Worm (Caenorhabditis elegans) whole organism, L2 larva: Measurements from ENCODE around the gene rfth-1.
A peak's percentile ranks its signal among the peaks of the same experiment; 100 is the strongest.

ENCODE experiments used
- C34F6.9 ChIP-seq: fragments of 150-350 bp; optimal IDR thresholded peaks from 2 replicates; lab custom pipeline; 2014; ENCODE audit warnings: missing biosample characterization, missing genetic modification characterization
- F13H6.1 ChIP-seq: sonication (generic microtip); optimal IDR thresholded peaks from 2 replicates; lab custom pipeline; 2016; ENCODE audit warnings: missing genetic modification characterization, missing compliant biosample characterization
- R02D3.7 ChIP-seq: fragments of 150-350 bp; optimal IDR thresholded peaks from 2 replicates; lab custom pipeline; 2014; ENCODE audit warnings: missing biosample characterization, missing genetic modification characterization
- Y55F3AM.14 ChIP-seq: fragments of 200-800 bp; sonication (Bioruptor generic); optimal IDR thresholded peaks from 2 replicates; lab custom pipeline; 2018; ENCODE audit warnings: mild to moderate bottlenecking, missing genetic modification characterization, missing compliant biosample characterization
- ZK546.5 ChIP-seq: sonication (generic microtip); optimal IDR thresholded peaks from 2 replicates; lab custom pipeline; 2017; ENCODE audit warnings: missing biosample characterization, missing genetic modification characterization
- alr-1 ChIP-seq: fragments of 150-350 bp; optimal IDR thresholded peaks from 2 replicates; lab custom pipeline; 2014; ENCODE audit warnings: missing biosample characterization, missing genetic modification characterization
- blmp-1 ChIP-seq: sonication (generic microtip); optimal IDR thresholded peaks from 2 replicates; lab custom pipeline; 2017; ENCODE audit warnings: missing genetic modification characterization, mild to moderate bottlenecking, missing compliant biosample characterization, antibody characterized with exemption, moderate library complexity; ENCODE audit not compliant: insufficient read depth
- ceh-16 ChIP-seq: fragments of 150-350 bp; optimal IDR thresholded peaks from 2 replicates; lab custom pipeline; 2014; ENCODE audit warnings: missing biosample characterization, missing genetic modification characterization
- ceh-82 ChIP-seq: fragments of 150-350 bp; optimal IDR thresholded peaks from 2 replicates; lab custom pipeline; 2014; ENCODE audit warnings: missing biosample characterization, missing genetic modification characterization
- crh-2 ChIP-seq: sonication (generic microtip); optimal IDR thresholded peaks from 2 replicates; lab custom pipeline; 2017; ENCODE audit warnings: missing biosample characterization, missing genetic modification characterization
- dmd-4 ChIP-seq: sonication (generic microtip); optimal IDR thresholded peaks from 2 replicates; lab custom pipeline; 2017; ENCODE audit warnings: missing biosample characterization, missing genetic modification characterization
- egl-27 ChIP-seq: sonication (generic microtip); optimal IDR thresholded peaks from 3 replicates; lab custom pipeline; 2017; ENCODE audit warnings: missing biosample characterization, missing genetic modification reagents, missing genetic modification characterization
- elt-3 ChIP-seq: sonication (generic microtip); optimal IDR thresholded peaks from 2 replicates; lab custom pipeline; 2017; ENCODE audit warnings: missing biosample characterization, missing genetic modification characterization
- fos-1 ChIP-seq: fragments of 150-350 bp; optimal IDR thresholded peaks from 2 replicates; lab custom pipeline; 2014; ENCODE audit warnings: missing biosample characterization, missing genetic modification characterization
- gmeb-1 ChIP-seq: fragments of 150-350 bp; optimal IDR thresholded peaks from 2 replicates; lab custom pipeline; 2014; ENCODE audit warnings: missing biosample characterization, missing genetic modification characterization
- lin-11 ChIP-seq: fragments of 150-350 bp; sonication (generic microtip); optimal IDR thresholded peaks from 2 replicates; lab custom pipeline; 2014; ENCODE audit warnings: missing biosample characterization, missing genetic modification characterization, inconsistent platforms, mixed read lengths
- lin-13 ChIP-seq: fragments of 150-350 bp; optimal IDR thresholded peaks from 2 replicates; lab custom pipeline; 2014; ENCODE audit warnings: missing biosample characterization, missing genetic modification reagents, missing genetic modification characterization
- lin-39 ChIP-seq: fragments of 150-350 bp; optimal IDR thresholded peaks from 2 replicates; lab custom pipeline; 2014; ENCODE audit warnings: missing biosample characterization, missing genetic modification reagents, missing genetic modification characterization
- lsy-2 ChIP-seq, 2 experiments: fragments of 150-350 bp in 1 of 2; sonication (generic microtip) in 1 of 2; optimal IDR thresholded peaks; 2 replicates each; lab custom pipeline; 2014 to 2017; ENCODE audit warnings: missing biosample characterization in 2 of 2, missing genetic modification characterization in 2 of 2
- mab-5 ChIP-seq: fragments of 150-350 bp; optimal IDR thresholded peaks from 2 replicates; lab custom pipeline; 2014; ENCODE audit warnings: missing biosample characterization, missing genetic modification characterization
- mbf-1 ChIP-seq: sonication (generic microtip); optimal IDR thresholded peaks from 2 replicates; lab custom pipeline; 2017; ENCODE audit warnings: missing biosample characterization, missing genetic modification characterization
- mdl-1 ChIP-seq, 2 experiments: fragments of 150-350 bp in 1 of 2; sonication (generic microtip) in 1 of 2; optimal IDR thresholded peaks; 2 replicates each; lab custom pipeline; 2017; ENCODE audit warnings: missing biosample characterization in 2 of 2, missing genetic modification characterization in 2 of 2
- nhr-10 ChIP-seq: sonication (generic microtip); optimal IDR thresholded peaks from 2 replicates; lab custom pipeline; 2017; ENCODE audit warnings: missing biosample characterization, missing genetic modification characterization
- nhr-11 ChIP-seq: fragments of 150-350 bp; optimal IDR thresholded peaks from 2 replicates; lab custom pipeline; 2014; ENCODE audit warnings: missing biosample characterization, missing genetic modification characterization
- nhr-129 ChIP-seq: fragments of 150-350 bp; optimal IDR thresholded peaks from 2 replicates; lab custom pipeline; 2014; ENCODE audit warnings: missing biosample characterization, missing genetic modification characterization
- nhr-21 ChIP-seq: fragments of 150-350 bp; optimal IDR thresholded peaks from 2 replicates; lab custom pipeline; 2014; ENCODE audit warnings: missing biosample characterization, missing genetic modification characterization
- nhr-23 ChIP-seq: fragments of 150-350 bp; optimal IDR thresholded peaks from 2 replicates; lab custom pipeline; 2014; ENCODE audit warnings: missing biosample characterization, missing genetic modification reagents, missing genetic modification characterization
- nhr-237 ChIP-seq: fragments of 150-350 bp; optimal IDR thresholded peaks from 2 replicates; lab custom pipeline; 2014; ENCODE audit warnings: missing biosample characterization, missing genetic modification characterization
- nhr-25 ChIP-seq: fragments of 150-350 bp; sonication (generic microtip); optimal IDR thresholded peaks from 3 replicates; lab custom pipeline; 2014; ENCODE audit warnings: missing biosample characterization, missing genetic modification characterization
- nhr-6 ChIP-seq: fragments of 150-350 bp; optimal IDR thresholded peaks from 2 replicates; lab custom pipeline; 2014; ENCODE audit warnings: missing biosample characterization, missing genetic modification characterization
- nhr-77 ChIP-seq: fragments of 150-350 bp; optimal IDR thresholded peaks from 2 replicates; lab custom pipeline; 2014; ENCODE audit warnings: missing biosample characterization, missing genetic modification characterization
- peb-1 ChIP-seq: fragments of 150-350 bp; optimal IDR thresholded peaks from 2 replicates; lab custom pipeline; 2014; ENCODE audit warnings: missing biosample characterization, missing genetic modification characterization
- sem-4 ChIP-seq: fragments of 150-350 bp; optimal IDR thresholded peaks from 2 replicates; lab custom pipeline; 2014; ENCODE audit warnings: missing biosample characterization, missing genetic modification reagents, missing genetic modification characterization
- skn-1 ChIP-seq: sonication (generic microtip); optimal IDR thresholded peaks from 2 replicates; lab custom pipeline; 2017; ENCODE audit warnings: missing biosample characterization, missing genetic modification characterization
- sma-9 ChIP-seq, 2 experiments: fragments of 150-350 bp in 1 of 2; sonication (generic microtip) in 1 of 2; optimal IDR thresholded peaks; 2 replicates each; lab custom pipeline; 2014 to 2016; ENCODE audit warnings: missing genetic modification characterization in 2 of 2, mild to moderate bottlenecking in 1 of 2, missing biosample characterization in 1 of 2, missing compliant biosample characterization in 1 of 2, missing genetic modification reagents in 1 of 2, moderate library complexity in 1 of 2
- unc-39 ChIP-seq: fragments of 150-350 bp; optimal IDR thresholded peaks from 2 replicates; lab custom pipeline; 2014; ENCODE audit warnings: missing biosample characterization, missing genetic modification characterization
- unc-55 ChIP-seq: fragments of 150-350 bp; sonication (generic microtip); optimal IDR thresholded peaks from 3 replicates; lab custom pipeline; 2014; ENCODE audit warnings: missing biosample characterization, missing genetic modification reagents, missing genetic modification characterization
- unc-62 ChIP-seq: fragments of 150-350 bp; optimal IDR thresholded peaks from 2 replicates; lab custom pipeline; 2014; ENCODE audit warnings: missing biosample characterization, missing genetic modification reagents, missing genetic modification characterization
- zag-1 ChIP-seq: fragments of 150-350 bp; optimal IDR thresholded peaks from 2 replicates; lab custom pipeline; 2014; ENCODE audit warnings: missing biosample characterization, missing genetic modification characterization
- ztf-1 ChIP-seq: fragments of 200-800 bp; sonication (Bioruptor generic); conservative IDR thresholded peaks from 2 replicates; pipeline ENCODE4 v1.3.6; 2022; ENCODE audit warnings: missing genetic modification characterization, missing compliant biosample characterization
- ztf-11 ChIP-seq: sonication (generic microtip); optimal IDR thresholded peaks from 2 replicates; lab custom pipeline; 2017; ENCODE audit warnings: missing biosample characterization, missing genetic modification characterization
- ztf-4 ChIP-seq: fragments of 150-350 bp; optimal IDR thresholded peaks from 2 replicates; lab custom pipeline; 2014; ENCODE audit warnings: missing biosample characterization, missing genetic modification characterization

The rfth-1 gene

DNA sequence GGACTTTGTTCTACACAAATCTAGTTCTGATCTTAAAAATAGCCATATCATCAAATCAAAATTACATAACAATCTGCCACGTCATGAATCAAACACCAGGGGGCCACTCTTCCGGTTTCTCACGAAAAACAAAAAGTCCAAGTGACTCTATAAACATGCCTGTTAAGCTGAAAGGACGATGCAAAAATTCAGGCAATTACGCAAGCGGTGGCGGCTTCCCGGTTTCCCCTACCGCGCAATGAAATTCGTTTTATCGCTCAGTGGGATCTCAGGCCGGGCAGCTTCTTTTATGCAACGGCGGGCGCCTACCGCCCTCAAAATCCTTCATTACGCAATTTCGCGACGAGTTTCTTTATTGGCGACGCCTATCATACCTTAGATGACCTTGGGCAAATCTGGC is 8.6 kb upstream of the rfth-1 start:
- TF ChIP-seq nhr-25 (peak; percentile 42), Y55F3AM.14 (peak; percentile 7), lin-13 (GFP tag; lab: Kevin White, UChicago) (no peak)

ce11 chrIV:4518111-4518510 is 7.0 kb upstream of the rfth-1 start:
- no peak for TF ChIP-seq mdl-1 (tag; optimal IDR thresholded peaks at IDR 0.05; lab: Kevin White, UChicago)
- no peak for TF ChIP-seq egl-27
- peak; percentile 75 for TF ChIP-seq blmp-1 (tag; lab: Kevin White, UChicago)
- TF ChIP-seq gmeb-1 (tag; lab: Kevin White, UChicago) = no peak
- TF ChIP-seq lin-39 (tag; lab: Kevin White, UChicago) = no peak
- TF ChIP-seq C34F6.9 (tag; lab: Kevin White, UChicago) = no peak
- TF ChIP-seq, all 48 proteins: peak for 1

- peak; percentile 17 for TF ChIP-seq nhr-25
- TF ChIP-seq nhr-129 (tag; lab: Kevin White, UChicago) = no peak
- TF ChIP-seq sma-9 (GFP tag; optimal IDR thresholded peaks at IDR 0.05; lab: Kevin White, UChicago) = no peak
- TF ChIP-seq sma-9 (tag; optimal IDR thresholded peaks at IDR 0.05; lab: Kevin White, UChicago) = no peak
- no peak for TF ChIP-seq ztf-11 (tag; lab: Kevin White, UChicago)
- no peak for TF ChIP-seq nhr-10 (tag; lab: Kevin White, UChicago)
These were observed 6.0 kb upstream of the rfth-1 start, which contains the start of gene ZK180.5 for ce11 chrIV:4517066-4517465. TSS of gene ZK180.5 (minus strand) at chrIV:4517166.

ce11 chrIV:4516478-4516877 is 5.4 kb upstream of the rfth-1 start:
- peak; percentile 8 for TF ChIP-seq Y55F3AM.14
- no peak for TF ChIP-seq ztf-11 (tag; lab: Kevin White, UChicago)

- TF ChIP-seq elt-3 (tag; lab: Kevin White, UChicago) = no peak
- no peak for TF ChIP-seq lin-39 (tag; lab: Kevin White, UChicago)
- TF ChIP-seq sma-9 (GFP tag; optimal IDR thresholded peaks at IDR 0.05; lab: Kevin White, UChicago) = peak; percentile 82
- TF ChIP-seq sma-9 (tag; optimal IDR thresholded peaks at IDR 0.05; lab: Kevin White, UChicago) = no peak
- no peak for TF ChIP-seq nhr-77 (tag; lab: Kevin White, UChicago)
- no peak for TF ChIP-seq nhr-23 (tag; lab: Kevin White, UChicago)
- no peak for TF ChIP-seq alr-1 (tag; lab: Kevin White, UChicago)
- peak; percentile 94 for TF ChIP-seq crh-2 (tag; lab: Kevin White, UChicago)
- peak; percentile 32 for TF ChIP-seq R02D3.7 (tag; lab: Kevin White, UChicago)
- peak; percentile 31 for TF ChIP-seq nhr-6 (tag; lab: Kevin White, UChicago)
- peak; percentile 82 for TF ChIP-seq gmeb-1 (tag; lab: Kevin White, UChicago)
- TF ChIP-seq mbf-1 = no peak
- TF ChIP-seq ztf-4 (tag; lab: Kevin White, UChicago) = peak; percentile 25
- no peak for TF ChIP-seq unc-39 (tag; lab: Kevin White, UChicago)
- TF ChIP-seq egl-27 = peak; percentile 55
- no peak for TF ChIP-seq ceh-16 (tag; lab: Kevin White, UChicago)
- peak; percentile 89 for TF ChIP-seq C34F6.9 (tag; lab: Kevin White, UChicago)
- TF ChIP-seq ztf-1 (GFP tag; lab: Robert Waterston, UW) = no peak
- TF ChIP-seq nhr-237 (tag; lab: Kevin White, UChicago) = no peak
- TF ChIP-seq Y55F3AM.14 = no peak
- no peak for TF ChIP-seq unc-62 (GFP tag; lab: Kevin White, UChicago)
- no peak for TF ChIP-seq blmp-1 (tag; lab: Kevin White, UChicago)
- peak; percentile 6 for TF ChIP-seq sem-4 (tag; lab: Kevin White, UChicago)
- peak; percentile 82 for TF ChIP-seq nhr-21 (tag; lab: Kevin White, UChicago)
- TF ChIP-seq unc-55 (GFP tag; lab: Kevin White, UChicago) = peak; percentile 84
- no peak for TF ChIP-seq peb-1 (tag; lab: Kevin White, UChicago)
- peak; percentile 26 for TF ChIP-seq zag-1
- no peak for TF ChIP-seq dmd-4
- peak in 1 of 2 experiments; percentile 60 for TF ChIP-seq mdl-1 (tag; optimal IDR thresholded peaks at IDR 0.05; lab: Kevin White, UChicago)
- TF ChIP-seq nhr-129 (tag; lab: Kevin White, UChicago) = peak; percentile 65
- peak; percentile 72 for TF ChIP-seq lin-11 (tag; lab: Kevin White, UChicago)
- TF ChIP-seq nhr-25 = peak; percentile 73
- no peak for TF ChIP-seq skn-1 (tag; lab: Kevin White, UChicago)
- TF ChIP-seq lsy-2 (tag; optimal IDR thresholded peaks at IDR 0.05; lab: Kevin White, UChicago) = peak; percentile 88 to 93
- peak; percentile 80 for TF ChIP-seq F13H6.1 (tag; lab: Kevin White, UChicago)
- no peak for TF ChIP-seq ceh-82 (tag; lab: Kevin White, UChicago)
- TF ChIP-seq ztf-11 (tag; lab: Kevin White, UChicago) = no peak
- TF ChIP-seq mab-5 (tag; lab: Kevin White, UChicago) = peak; percentile 63
- TF ChIP-seq fos-1 (tag; lab: Kevin White, UChicago) = peak; percentile 55
- peak; percentile 49 for TF ChIP-seq nhr-10 (tag; lab: Kevin White, UChicago)
- TF ChIP-seq nhr-11 (tag; lab: Kevin White, UChicago) = no peak
- no peak for TF ChIP-seq ZK546.5 (tag; lab: Kevin White, UChicago)
These were observed 2.2 kb upstream of the rfth-1 start, which contains the start of gene sar-1 for ce11 chrIV:4513269-4513819. TSS of gene sar-1 (minus strand) at chrIV:4513319.
